Worm (Caenorhabditis elegans) whole organism, L1 larva: ENCODE data around the gene srw-55.

Source experiments
- F16B12.6 ChIP-seq: fragments of 150-350 bp; optimal IDR thresholded peaks from 2 replicates; lab custom pipeline; 2014; ENCODE audit warnings: missing biosample characterization, missing genetic modification characterization
- ama-1 ChIP-seq: fragments of 150-350 bp; optimal IDR thresholded peaks from 2 replicates; lab custom pipeline; 2014
- blmp-1 ChIP-seq: fragments of 150-350 bp; optimal IDR thresholded peaks from 2 replicates; lab custom pipeline; 2014; ENCODE audit warnings: missing biosample characterization, missing genetic modification characterization
- ceh-82 ChIP-seq, 3 experiments: fragments of 150-350 bp in 1 of 3; sonication (generic microtip) in 2 of 3; optimal IDR thresholded peaks; 2 replicates each; lab custom pipeline; 2014 to 2017; ENCODE audit warnings: missing biosample characterization in 3 of 3, missing genetic modification characterization in 3 of 3
- ceh-90 ChIP-seq: sonication (generic microtip); optimal IDR thresholded peaks from 2 replicates; lab custom pipeline; 2016; ENCODE audit warnings: missing genetic modification characterization, missing compliant biosample characterization
- efl-1 ChIP-seq, 4 experiments: fragments of 150-350 bp; optimal IDR thresholded peaks in 3 of 4; peaks in 1 of 4; 1 replicate in 1 of 4; 2 replicates in 3 of 4; lab custom pipeline; 2014; ENCODE audit warnings: missing biosample characterization in 2 of 4, missing genetic modification characterization in 2 of 4, missing genetic modification reagents in 2 of 4
- egl-13 ChIP-seq: sonication (generic microtip); optimal IDR thresholded peaks from 2 replicates; lab custom pipeline; 2016; ENCODE audit warnings: missing genotype, missing genetic modification reagents, missing genetic modification characterization, missing compliant biosample characterization
- elt-2 ChIP-seq: sonication (generic microtip); optimal IDR thresholded peaks from 2 replicates; lab custom pipeline; 2016; ENCODE audit warnings: missing genetic modification characterization, mild to moderate bottlenecking, inconsistent platforms, missing compliant biosample characterization, missing genetic modification reagents
- ets-5 ChIP-seq: fragments of 200-800 bp; sonication (Bioruptor generic); IDR thresholded peaks from 2 replicates; pipeline ENCODE4 v1.3.6; 2022; ENCODE audit warnings: missing genetic modification characterization, missing compliant biosample characterization
- hlh-17 ChIP-seq: fragments of 200-800 bp; sonication (Bioruptor generic); optimal IDR thresholded peaks from 2 replicates; lab custom pipeline; 2018; ENCODE audit warnings: missing genetic modification characterization, mild to moderate bottlenecking, missing compliant biosample characterization, moderate library complexity, borderline replicate concordance
- jun-1 ChIP-seq: fragments of 150-350 bp; optimal IDR thresholded peaks from 2 replicates; lab custom pipeline; 2014; ENCODE audit warnings: missing biosample characterization, missing genetic modification reagents, missing genetic modification characterization
- lin-13 ChIP-seq: fragments of 150-350 bp; optimal IDR thresholded peaks from 2 replicates; lab custom pipeline; 2014; ENCODE audit warnings: missing biosample characterization, missing genetic modification reagents, missing genetic modification characterization
- lin-15B ChIP-seq: fragments of 150-350 bp; sonication (generic microtip); optimal IDR thresholded peaks from 3 replicates; lab custom pipeline; 2014; ENCODE audit warnings: missing biosample characterization, missing genetic modification characterization
- lin-35 ChIP-seq, 2 experiments: fragments of 150-350 bp; optimal IDR thresholded peaks; 2 replicates each; lab custom pipeline; 2014; ENCODE audit warnings: missing biosample characterization in 2 of 2, missing genetic modification characterization in 2 of 2, missing genetic modification reagents in 2 of 2
- lin-39 ChIP-seq: fragments of 150-350 bp; optimal IDR thresholded peaks from 2 replicates; lab custom pipeline; 2014; ENCODE audit warnings: missing biosample characterization, missing genetic modification reagents, missing genetic modification characterization
- lir-3 ChIP-seq: sonication (generic microtip); optimal IDR thresholded peaks from 2 replicates; lab custom pipeline; 2016; ENCODE audit warnings: mild to moderate bottlenecking, missing genetic modification characterization, moderate library complexity, missing compliant biosample characterization; ENCODE audit not compliant: poor library complexity
- lsy-2 ChIP-seq, 2 experiments: fragments of 150-350 bp; optimal IDR thresholded peaks; 2 replicates each; lab custom pipeline; 2014; ENCODE audit warnings: missing biosample characterization in 2 of 2, missing genetic modification characterization in 2 of 2
- nhr-71 ChIP-seq: sonication (generic microtip); optimal IDR thresholded peaks from 2 replicates; lab custom pipeline; 2016; ENCODE audit warnings: mild to moderate bottlenecking, missing genetic modification characterization, moderate library complexity, missing compliant biosample characterization
- nhr-77 ChIP-seq: fragments of 150-350 bp; optimal IDR thresholded peaks from 2 replicates; lab custom pipeline; 2014; ENCODE audit warnings: missing biosample characterization, missing genetic modification characterization
- pqm-1 ChIP-seq: sonication (generic microtip); optimal IDR thresholded peaks from 3 replicates; lab custom pipeline; 2017; ENCODE audit warnings: missing biosample characterization, missing genetic modification characterization
- rnt-1 ChIP-seq: sonication (generic microtip); optimal IDR thresholded peaks from 2 replicates; lab custom pipeline; 2016; ENCODE audit warnings: mild to moderate bottlenecking, missing genetic modification characterization, moderate library complexity, missing compliant biosample characterization
- snpc-4 ChIP-seq: fragments of 150-350 bp; optimal IDR thresholded peaks from 2 replicates; lab custom pipeline; 2014; ENCODE audit warnings: missing biosample characterization, missing genetic modification characterization
- sptf-1 ChIP-seq: fragments of 150-350 bp; optimal IDR thresholded peaks from 2 replicates; lab custom pipeline; 2014; ENCODE audit warnings: missing biosample characterization, missing genetic modification characterization
- swsn-7 ChIP-seq: sonication (generic microtip); optimal IDR thresholded peaks from 2 replicates; lab custom pipeline; 2016; ENCODE audit warnings: missing genetic modification characterization, missing compliant biosample characterization
- tlp-1 ChIP-seq: fragments of 150-350 bp; optimal IDR thresholded peaks from 2 replicates; lab custom pipeline; 2014; ENCODE audit warnings: missing biosample characterization, missing genetic modification characterization
- unc-130 ChIP-seq: fragments of 150-350 bp; optimal IDR thresholded peaks from 2 replicates; lab custom pipeline; 2017; ENCODE audit warnings: missing biosample characterization, missing genetic modification characterization, inconsistent platforms
- unc-30 ChIP-seq: sonication (generic microtip); optimal IDR thresholded peaks from 2 replicates; lab custom pipeline; 2017; ENCODE audit warnings: missing biosample characterization, missing genetic modification characterization
- zag-1 ChIP-seq: fragments of 150-350 bp; optimal IDR thresholded peaks from 2 replicates; lab custom pipeline; 2014; ENCODE audit warnings: missing biosample characterization, missing genetic modification characterization

Gene srw-55

ce11 chrV:15940254-15940653 is at the start of gene srw-55:
TSS of gene srw-55 (minus strand) at chrV:15940354.
- TF ChIP-seq pqm-1 (tag; lab: Kevin White, UChicago) = no peak
- no peak for TF ChIP-seq swsn-7 (tag; lab: Kevin White, UChicago)

- TF ChIP-seq lin-35 (GFP tag; optimal IDR thresholded peaks at IDR 0.05; lab: Kevin White, UChicago) (no peak), ama-1 (lab: Kevin White, UChicago) (no peak)
Observed at ce11 chrV:15988074-15988473, 47.9 kb upstream of the srw-55 start, which contains the start of gene F36G9.15. TSS of gene F36G9.15 (minus strand) at chrV:15988174.

DNA sequence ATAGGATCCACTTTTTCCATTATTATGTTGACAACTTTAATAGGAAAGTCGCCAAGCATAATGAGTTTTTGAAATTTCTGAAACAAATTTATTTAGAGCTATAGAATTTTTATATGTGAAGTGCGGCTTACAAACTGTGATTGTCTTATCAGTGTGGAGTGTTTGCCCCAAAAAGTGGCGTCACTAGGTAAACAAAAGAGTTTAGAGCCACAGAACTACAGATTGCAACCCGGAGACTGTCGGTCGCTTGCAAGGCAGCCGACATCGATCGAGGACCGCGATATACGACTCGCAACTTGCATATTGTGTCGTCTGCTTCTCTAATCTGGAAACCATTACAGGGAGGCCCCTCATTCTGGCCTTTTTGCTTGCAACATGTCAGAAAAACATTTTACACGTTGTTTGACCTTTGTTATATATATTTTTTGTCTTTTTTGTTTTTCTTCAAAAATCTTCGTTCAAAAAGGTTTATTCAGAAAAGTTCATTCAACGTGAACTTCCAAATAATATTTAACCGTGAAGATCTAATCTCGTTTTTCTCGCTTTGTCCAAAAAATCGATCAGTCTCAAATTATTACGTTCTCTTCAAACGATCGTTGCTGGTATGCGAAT is 42.7 kb upstream of the srw-55 start, which contains the start of the genes fbxa-99 and F36G9.13:
fbxa-99 (minus strand) TSS at position 122 of the 612 bp plus-strand sequence.
F36G9.13 (plus strand) TSS at position 562 of the 612 bp plus-strand sequence.
- peak in 1 of 2 experiments; percentile 12 for TF ChIP-seq lin-35 (GFP tag; optimal IDR thresholded peaks at IDR 0.05; lab: Kevin White, UChicago)
- TF ChIP-seq snpc-4 (tag; lab: Kevin White, UChicago) = peak; percentile 67
- peak; percentile 72 for TF ChIP-seq elt-2 (tag; lab: Kevin White, UChicago)
- TF ChIP-seq tlp-1 = no peak
- TF ChIP-seq blmp-1 (tag; lab: Kevin White, UChicago) = no peak
- no peak for TF ChIP-seq jun-1 (tag; lab: Kevin White, UChicago)
- TF ChIP-seq ceh-90 (tag; lab: Kevin White, UChicago) = no peak

DNA sequence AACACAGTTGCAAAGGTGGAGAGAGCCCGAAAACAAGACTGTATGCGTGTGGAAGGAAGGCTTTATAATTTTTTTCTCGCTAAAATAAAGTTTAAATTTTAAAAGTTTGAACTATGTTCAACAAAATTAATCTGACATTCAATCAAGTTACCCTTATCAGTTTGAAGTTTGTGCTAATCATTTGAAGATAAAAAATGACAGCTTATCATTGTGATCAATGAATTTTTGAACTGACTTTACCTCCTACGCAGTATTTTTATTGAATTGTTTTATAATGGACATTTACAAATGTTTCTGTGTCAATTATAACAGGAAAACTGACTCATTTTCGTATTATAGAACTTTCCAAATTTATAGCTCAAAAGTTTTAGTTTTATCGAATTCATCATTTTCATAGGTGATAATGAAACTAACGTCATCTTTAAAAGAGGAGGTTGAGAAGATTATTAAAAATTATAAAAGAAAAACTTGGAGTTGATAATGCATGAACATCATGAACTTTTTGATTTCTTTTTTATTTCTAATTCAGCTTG is 38.1 kb upstream of the srw-55 start, which contains the start of gene oac-20:
oac-20 (plus strand) TSS at position 483 of the 533 bp plus-strand sequence.
- TF ChIP-seq unc-30 (tag; lab: Kevin White, UChicago) (no peak), elt-2 (tag; lab: Kevin White, UChicago) (peak; percentile 84)

DNA sequence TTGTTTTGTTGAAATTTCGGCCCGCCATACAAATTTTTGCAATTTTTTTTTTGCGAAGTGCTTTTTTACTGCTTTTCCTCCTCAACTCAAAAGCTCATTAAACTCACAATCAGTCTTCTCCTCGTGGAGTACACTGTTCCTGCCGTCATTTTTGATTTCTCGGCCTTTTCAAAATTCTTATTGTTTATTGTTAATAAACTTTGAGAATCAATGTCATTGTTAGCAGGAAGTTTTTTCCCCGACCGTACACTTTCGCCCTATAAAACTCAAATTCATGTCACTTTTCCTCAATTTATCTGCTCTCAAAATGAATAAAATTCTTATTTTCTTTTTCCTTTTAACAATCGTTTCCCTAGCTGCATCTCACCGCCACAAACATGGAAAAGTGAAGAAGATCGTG is 35.7 kb upstream of the srw-55 start, which contains the start of gene clec-232:
clec-232 (plus strand) TSS at position 301 of the 400 bp plus-strand sequence.
- no peak for TF ChIP-seq ets-5 (GFP tag; lab: Robert Waterston, UW)
- TF ChIP-seq, all 84 proteins: peak for 0

- no peak for TF ChIP-seq unc-30 (tag; lab: Kevin White, UChicago)
- no peak for TF ChIP-seq efl-1 (optimal IDR thresholded peaks at IDR 0.05; lab: Kevin White, UChicago)
- TF ChIP-seq efl-1 (GFP tag; optimal IDR thresholded peaks at IDR 0.05 in 1 of 2; lab: Kevin White, UChicago) = peak in 1 of 2 experiments; percentile 7
- TF ChIP-seq lin-15B (tag; lab: Kevin White, UChicago) = no peak
- TF ChIP-seq nhr-71 (tag; lab: Kevin White, UChicago) = no peak
Observed at ce11 chrV:15974836-15975235, 34.7 kb upstream of the srw-55 start, which contains the start of gene sru-22. TSS of gene sru-22 (minus strand) at chrV:15974936.

ce11 chrV:15972484-15972883 is 32.3 kb upstream of the srw-55 start, which contains the start of gene sru-23:
TSS of gene sru-23 (minus strand) at chrV:15972584.
- no peak for TF ChIP-seq lin-39
- TF ChIP-seq efl-1 (optimal IDR thresholded peaks at IDR 0.05; lab: Kevin White, UChicago) = no peak
- TF ChIP-seq efl-1 (GFP tag; optimal IDR thresholded peaks at IDR 0.05 in 1 of 2; lab: Kevin White, UChicago) = no peak
- TF ChIP-seq rnt-1 (tag; lab: Kevin White, UChicago) = no peak
- TF ChIP-seq egl-13 (tag; lab: Kevin White, UChicago) = no peak
- TF ChIP-seq lin-13 (GFP tag; lab: Kevin White, UChicago) = no peak
- TF ChIP-seq sptf-1 (tag; lab: Kevin White, UChicago) = no peak
- TF ChIP-seq zag-1 (tag; lab: Kevin White, UChicago) = no peak
- TF ChIP-seq unc-130 (tag; lab: Kevin White, UChicago) = no peak
- TF ChIP-seq lir-3 (tag; lab: Kevin White, UChicago) = no peak
- TF ChIP-seq hlh-17 (GFP tag; lab: Kevin White, UChicago) = no peak
- TF ChIP-seq lsy-2 (tag; optimal IDR thresholded peaks at IDR 0.05; lab: Kevin White, UChicago) = no peak
- TF ChIP-seq nhr-77 (tag; lab: Kevin White, UChicago) = no peak
- no peak for TF ChIP-seq swsn-7 (tag; lab: Kevin White, UChicago)
- no peak for TF ChIP-seq F16B12.6 (tag; lab: Kevin White, UChicago)
- no peak for TF ChIP-seq ceh-82 (tag; optimal IDR thresholded peaks at IDR 0.05; lab: Kevin White, UChicago)
- TF ChIP-seq, all 84 proteins: peak for 0
